Worm (Caenorhabditis elegans) whole organism, L2 larva: ENCODE data around the gene col-170.

Experiments
- C34F6.9 ChIP-seq: fragments of 150-350 bp; optimal IDR thresholded peaks from 2 replicates; lab custom pipeline; 2014; ENCODE audit warnings: missing biosample characterization, missing genetic modification characterization
- F13H6.1 ChIP-seq: sonication (generic microtip); optimal IDR thresholded peaks from 2 replicates; lab custom pipeline; 2016; ENCODE audit warnings: missing genetic modification characterization, missing compliant biosample characterization
- R02D3.7 ChIP-seq: fragments of 150-350 bp; optimal IDR thresholded peaks from 2 replicates; lab custom pipeline; 2014; ENCODE audit warnings: missing biosample characterization, missing genetic modification characterization
- Y55F3AM.14 ChIP-seq: fragments of 200-800 bp; sonication (Bioruptor generic); optimal IDR thresholded peaks from 2 replicates; lab custom pipeline; 2018; ENCODE audit warnings: mild to moderate bottlenecking, missing genetic modification characterization, missing compliant biosample characterization
- ZK546.5 ChIP-seq: sonication (generic microtip); optimal IDR thresholded peaks from 2 replicates; lab custom pipeline; 2017; ENCODE audit warnings: missing biosample characterization, missing genetic modification characterization
- alr-1 ChIP-seq: fragments of 150-350 bp; optimal IDR thresholded peaks from 2 replicates; lab custom pipeline; 2014; ENCODE audit warnings: missing biosample characterization, missing genetic modification characterization
- aly-2 ChIP-seq: fragments of 150-350 bp; optimal IDR thresholded peaks from 2 replicates; lab custom pipeline; 2014; ENCODE audit warnings: missing biosample characterization, missing genetic modification characterization
- ama-1 ChIP-seq: fragments of 150-350 bp; optimal IDR thresholded peaks from 2 replicates; lab custom pipeline; 2018; ENCODE audit warnings: inconsistent platforms
- blmp-1 ChIP-seq: sonication (generic microtip); optimal IDR thresholded peaks from 2 replicates; lab custom pipeline; 2017; ENCODE audit warnings: missing genetic modification characterization, mild to moderate bottlenecking, missing compliant biosample characterization, antibody characterized with exemption, moderate library complexity; ENCODE audit not compliant: insufficient read depth
- ceh-16 ChIP-seq: fragments of 150-350 bp; optimal IDR thresholded peaks from 2 replicates; lab custom pipeline; 2014; ENCODE audit warnings: missing biosample characterization, missing genetic modification characterization
- ceh-82 ChIP-seq: fragments of 150-350 bp; optimal IDR thresholded peaks from 2 replicates; lab custom pipeline; 2014; ENCODE audit warnings: missing biosample characterization, missing genetic modification characterization
- crh-2 ChIP-seq: sonication (generic microtip); optimal IDR thresholded peaks from 2 replicates; lab custom pipeline; 2017; ENCODE audit warnings: missing biosample characterization, missing genetic modification characterization
- dmd-4 ChIP-seq: sonication (generic microtip); optimal IDR thresholded peaks from 2 replicates; lab custom pipeline; 2017; ENCODE audit warnings: missing biosample characterization, missing genetic modification characterization
- egl-27 ChIP-seq: sonication (generic microtip); optimal IDR thresholded peaks from 3 replicates; lab custom pipeline; 2017; ENCODE audit warnings: missing biosample characterization, missing genetic modification reagents, missing genetic modification characterization
- elt-1 ChIP-seq: fragments of 150-350 bp; optimal IDR thresholded peaks from 2 replicates; lab custom pipeline; 2014; ENCODE audit warnings: missing biosample characterization, missing genetic modification characterization
- elt-3 ChIP-seq: sonication (generic microtip); optimal IDR thresholded peaks from 2 replicates; lab custom pipeline; 2017; ENCODE audit warnings: missing biosample characterization, missing genetic modification characterization
- fos-1 ChIP-seq: fragments of 150-350 bp; optimal IDR thresholded peaks from 2 replicates; lab custom pipeline; 2014; ENCODE audit warnings: missing biosample characterization, missing genetic modification characterization
- gmeb-1 ChIP-seq: fragments of 150-350 bp; optimal IDR thresholded peaks from 2 replicates; lab custom pipeline; 2014; ENCODE audit warnings: missing biosample characterization, missing genetic modification characterization
- lin-11 ChIP-seq: fragments of 150-350 bp; sonication (generic microtip); optimal IDR thresholded peaks from 2 replicates; lab custom pipeline; 2014; ENCODE audit warnings: missing biosample characterization, missing genetic modification characterization, inconsistent platforms, mixed read lengths
- lin-13 ChIP-seq: fragments of 150-350 bp; optimal IDR thresholded peaks from 2 replicates; lab custom pipeline; 2014; ENCODE audit warnings: missing biosample characterization, missing genetic modification reagents, missing genetic modification characterization
- lin-39 ChIP-seq: fragments of 150-350 bp; optimal IDR thresholded peaks from 2 replicates; lab custom pipeline; 2014; ENCODE audit warnings: missing biosample characterization, missing genetic modification reagents, missing genetic modification characterization
- lsy-2 ChIP-seq, 2 experiments: fragments of 150-350 bp in 1 of 2; sonication (generic microtip) in 1 of 2; optimal IDR thresholded peaks; 2 replicates each; lab custom pipeline; 2014 to 2017; ENCODE audit warnings: missing biosample characterization in 2 of 2, missing genetic modification characterization in 2 of 2
- mab-5 ChIP-seq: fragments of 150-350 bp; optimal IDR thresholded peaks from 2 replicates; lab custom pipeline; 2014; ENCODE audit warnings: missing biosample characterization, missing genetic modification characterization
- mbf-1 ChIP-seq: sonication (generic microtip); optimal IDR thresholded peaks from 2 replicates; lab custom pipeline; 2017; ENCODE audit warnings: missing biosample characterization, missing genetic modification characterization
- mdl-1 ChIP-seq, 2 experiments: fragments of 150-350 bp in 1 of 2; sonication (generic microtip) in 1 of 2; optimal IDR thresholded peaks; 2 replicates each; lab custom pipeline; 2017; ENCODE audit warnings: missing biosample characterization in 2 of 2, missing genetic modification characterization in 2 of 2
- nhr-10 ChIP-seq: sonication (generic microtip); optimal IDR thresholded peaks from 2 replicates; lab custom pipeline; 2017; ENCODE audit warnings: missing biosample characterization, missing genetic modification characterization
- nhr-11 ChIP-seq: fragments of 150-350 bp; optimal IDR thresholded peaks from 2 replicates; lab custom pipeline; 2014; ENCODE audit warnings: missing biosample characterization, missing genetic modification characterization
- nhr-12 ChIP-seq: fragments of 150-350 bp; optimal IDR thresholded peaks from 2 replicates; lab custom pipeline; 2014; ENCODE audit warnings: missing biosample characterization, missing genetic modification characterization
- nhr-129 ChIP-seq: fragments of 150-350 bp; optimal IDR thresholded peaks from 2 replicates; lab custom pipeline; 2014; ENCODE audit warnings: missing biosample characterization, missing genetic modification characterization
- nhr-21 ChIP-seq: fragments of 150-350 bp; optimal IDR thresholded peaks from 2 replicates; lab custom pipeline; 2014; ENCODE audit warnings: missing biosample characterization, missing genetic modification characterization
- nhr-237 ChIP-seq: fragments of 150-350 bp; optimal IDR thresholded peaks from 2 replicates; lab custom pipeline; 2014; ENCODE audit warnings: missing biosample characterization, missing genetic modification characterization
- nhr-25 ChIP-seq: fragments of 150-350 bp; sonication (generic microtip); optimal IDR thresholded peaks from 3 replicates; lab custom pipeline; 2014; ENCODE audit warnings: missing biosample characterization, missing genetic modification characterization
- nhr-6 ChIP-seq: fragments of 150-350 bp; optimal IDR thresholded peaks from 2 replicates; lab custom pipeline; 2014; ENCODE audit warnings: missing biosample characterization, missing genetic modification characterization
- nhr-77 ChIP-seq: fragments of 150-350 bp; optimal IDR thresholded peaks from 2 replicates; lab custom pipeline; 2014; ENCODE audit warnings: missing biosample characterization, missing genetic modification characterization
- peb-1 ChIP-seq: fragments of 150-350 bp; optimal IDR thresholded peaks from 2 replicates; lab custom pipeline; 2014; ENCODE audit warnings: missing biosample characterization, missing genetic modification characterization
- sma-3 ChIP-seq: sonication (generic microtip); optimal IDR thresholded peaks from 2 replicates; lab custom pipeline; 2016; ENCODE audit warnings: missing genetic modification reagents, missing genetic modification characterization, missing compliant biosample characterization
- sma-9 ChIP-seq, 2 experiments: fragments of 150-350 bp in 1 of 2; sonication (generic microtip) in 1 of 2; optimal IDR thresholded peaks; 2 replicates each; lab custom pipeline; 2014 to 2016; ENCODE audit warnings: missing genetic modification characterization in 2 of 2, mild to moderate bottlenecking in 1 of 2, missing biosample characterization in 1 of 2, missing compliant biosample characterization in 1 of 2, missing genetic modification reagents in 1 of 2, moderate library complexity in 1 of 2
- snpc-4 ChIP-seq: fragments of 150-350 bp; optimal IDR thresholded peaks from 2 replicates; lab custom pipeline; 2014; ENCODE audit warnings: missing biosample characterization, missing genetic modification characterization
- unc-55 ChIP-seq: fragments of 150-350 bp; sonication (generic microtip); optimal IDR thresholded peaks from 3 replicates; lab custom pipeline; 2014; ENCODE audit warnings: missing biosample characterization, missing genetic modification reagents, missing genetic modification characterization
- unc-62 ChIP-seq: fragments of 150-350 bp; optimal IDR thresholded peaks from 2 replicates; lab custom pipeline; 2014; ENCODE audit warnings: missing biosample characterization, missing genetic modification reagents, missing genetic modification characterization
- zag-1 ChIP-seq: fragments of 150-350 bp; optimal IDR thresholded peaks from 2 replicates; lab custom pipeline; 2014; ENCODE audit warnings: missing biosample characterization, missing genetic modification characterization
- ztf-1 ChIP-seq: fragments of 200-800 bp; sonication (Bioruptor generic); conservative IDR thresholded peaks from 2 replicates; pipeline ENCODE4 v1.3.6; 2022; ENCODE audit warnings: missing genetic modification characterization, missing compliant biosample characterization
- ztf-4 ChIP-seq: fragments of 150-350 bp; optimal IDR thresholded peaks from 2 replicates; lab custom pipeline; 2014; ENCODE audit warnings: missing biosample characterization, missing genetic modification characterization

col-170 gene

ce11 chrX:6365715-6366114 lies 34.2 kb downstream of the col-170 start, which contains the start of gene C03B1.3:
TSS of gene C03B1.3 (plus strand) at chrX:6366015.
- TF ChIP-seq sma-9 (GFP tag; optimal IDR thresholded peaks at IDR 0.05; lab: Kevin White, UChicago), result no peak
- TF ChIP-seq sma-9 (tag; optimal IDR thresholded peaks at IDR 0.05; lab: Kevin White, UChicago), result no peak
- no peak for TF ChIP-seq ceh-16 (tag; lab: Kevin White, UChicago)
- TF ChIP-seq nhr-12 (tag; lab: Kevin White, UChicago), result no peak
- TF ChIP-seq ceh-82 (tag; lab: Kevin White, UChicago), result no peak
- no peak for TF ChIP-seq lin-39 (tag; lab: Kevin White, UChicago)
- TF ChIP-seq lin-13 (GFP tag; lab: Kevin White, UChicago), result no peak
- TF ChIP-seq nhr-25 (tag; lab: Kevin White, UChicago), result no peak
- no peak for TF ChIP-seq gmeb-1 (tag; lab: Kevin White, UChicago)
- no peak for TF ChIP-seq mbf-1
- no peak for TF ChIP-seq Y55F3AM.14
- no peak for TF ChIP-seq nhr-10 (tag; lab: Kevin White, UChicago)
- TF ChIP-seq egl-27 (tag; lab: Kevin White, UChicago), result no peak
- TF ChIP-seq crh-2, result no peak
- no peak for TF ChIP-seq unc-62
- no peak for TF ChIP-seq C34F6.9
- no peak for TF ChIP-seq sma-3 (GFP tag; lab: Kevin White, UChicago)

DNA sequence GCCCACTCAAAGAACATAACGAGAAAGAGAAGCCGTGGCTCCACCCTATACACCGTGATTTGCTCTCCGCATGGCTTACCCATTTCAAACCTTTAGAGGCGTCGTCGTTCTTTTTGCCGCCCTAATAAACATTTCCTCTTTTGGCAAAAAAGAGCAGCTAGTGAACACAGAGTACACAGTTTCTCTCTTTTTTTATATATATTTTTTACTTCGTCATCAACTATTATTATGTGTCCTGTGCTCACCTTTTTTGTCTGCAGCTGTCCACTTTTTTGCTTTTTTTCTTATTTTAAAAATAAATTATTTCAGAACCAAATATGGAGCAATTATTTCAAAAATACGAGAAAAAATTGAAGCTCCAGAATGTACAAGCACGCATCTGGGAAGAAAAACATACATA lies 38.2 kb downstream of the col-170 start, which contains the start of gene C03B1.2:
TSS of gene C03B1.2 (plus strand) at position 301 of the 400 bp plus-strand sequence.
- TF ChIP-seq unc-55 (no peak), mab-5 (tag; lab: Kevin White, UChicago) (no peak), ZK546.5 (tag; lab: Kevin White, UChicago) (no peak), nhr-6 (tag; lab: Kevin White, UChicago) (no peak), nhr-25 (tag; lab: Kevin White, UChicago) (no peak), egl-27 (tag; lab: Kevin White, UChicago) (no peak), lsy-2 (tag; optimal IDR thresholded peaks at IDR 0.05; lab: Kevin White, UChicago) (no peak), nhr-21 (tag; lab: Kevin White, UChicago) (no peak), zag-1 (tag; lab: Kevin White, UChicago) (no peak), mdl-1 (tag; optimal IDR thresholded peaks at IDR 0.05; lab: Kevin White, UChicago) (no peak)

DNA sequence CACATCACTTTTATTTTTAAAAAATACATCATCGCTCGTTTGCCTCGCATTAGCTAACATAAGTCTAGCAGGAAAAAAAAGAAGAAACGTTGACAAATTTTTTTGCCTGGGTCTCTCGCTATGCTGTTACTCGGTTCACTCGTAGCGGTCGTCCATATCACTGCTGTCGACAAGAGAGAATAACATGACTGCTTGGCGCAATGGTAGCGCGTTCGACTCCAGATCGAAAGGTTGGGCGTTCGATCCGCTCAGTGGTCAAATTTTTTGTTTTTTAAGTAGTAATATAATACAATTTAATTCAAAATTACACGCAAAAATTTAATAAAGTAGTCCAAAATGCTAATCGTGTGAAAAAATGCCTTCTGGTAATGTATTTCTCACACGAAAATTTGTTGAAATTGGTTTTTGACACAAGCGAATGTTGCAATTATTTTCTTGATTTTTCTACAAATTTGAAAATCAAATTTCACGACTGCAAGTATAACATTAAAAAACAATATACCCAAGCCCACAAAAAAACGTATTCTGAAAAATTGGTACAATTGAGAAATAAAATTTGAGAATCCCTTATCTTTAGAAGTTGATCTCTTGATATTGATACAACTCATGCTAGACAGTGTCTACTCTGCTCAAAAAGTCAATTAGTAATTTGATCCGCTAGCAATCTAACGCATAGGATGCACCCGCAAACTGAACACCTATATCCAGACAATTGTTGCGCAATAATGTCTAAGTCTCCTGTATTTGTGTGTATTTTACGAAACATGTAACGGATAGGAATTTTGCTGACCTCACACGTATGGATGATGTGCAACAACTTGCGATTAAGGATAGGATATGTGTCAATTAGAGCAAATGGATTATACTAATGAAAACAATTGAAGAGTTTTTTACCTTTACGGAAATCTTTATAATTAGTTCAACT lies 39.9 kb downstream of the col-170 start:
- TF ChIP-seq nhr-12 (tag; lab: Kevin White, UChicago), result no peak
- no peak for TF ChIP-seq mdl-1 (tag; optimal IDR thresholded peaks at IDR 0.05; lab: Kevin White, UChicago)
- peak; percentile 67 for TF ChIP-seq sma-9 (GFP tag; optimal IDR thresholded peaks at IDR 0.05; lab: Kevin White, UChicago)
- TF ChIP-seq sma-9 (tag; optimal IDR thresholded peaks at IDR 0.05; lab: Kevin White, UChicago), result no peak
- peak; percentile 51 for TF ChIP-seq sma-3 (GFP tag; lab: Kevin White, UChicago)
- no peak for TF ChIP-seq unc-62
- TF ChIP-seq ceh-82 (tag; lab: Kevin White, UChicago), result no peak
- TF ChIP-seq ceh-16 (tag; lab: Kevin White, UChicago), result no peak
- TF ChIP-seq fos-1 (tag; lab: Kevin White, UChicago), result peak; percentile 25
- TF ChIP-seq nhr-6 (tag; lab: Kevin White, UChicago), result no peak
- TF ChIP-seq ztf-1 (GFP tag; lab: Robert Waterston, UW), result no peak
- no peak for TF ChIP-seq nhr-77 (tag; lab: Kevin White, UChicago)
- no peak for TF ChIP-seq lin-39 (tag; lab: Kevin White, UChicago)
- peak; percentile 72 for TF ChIP-seq lin-13 (GFP tag; lab: Kevin White, UChicago)
- peak; percentile 18 for TF ChIP-seq egl-27 (tag; lab: Kevin White, UChicago)
- TF ChIP-seq snpc-4 (tag; lab: Kevin White, UChicago), result no peak
- no peak for TF ChIP-seq dmd-4 (tag; lab: Kevin White, UChicago)
- peak; percentile 45 for TF ChIP-seq F13H6.1 (tag; lab: Kevin White, UChicago)
- TF ChIP-seq ZK546.5 (tag; lab: Kevin White, UChicago), result no peak
- TF ChIP-seq gmeb-1 (tag; lab: Kevin White, UChicago), result peak; percentile 33
- TF ChIP-seq blmp-1 (tag; lab: Kevin White, UChicago), result no peak
- TF ChIP-seq lin-11 (tag; lab: Kevin White, UChicago), result peak; percentile 12
- peak; percentile 12 for TF ChIP-seq ztf-4
- TF ChIP-seq alr-1, result no peak
- TF ChIP-seq R02D3.7 (tag; lab: Kevin White, UChicago), result no peak
- no peak for TF ChIP-seq peb-1
- TF ChIP-seq nhr-25 (tag; lab: Kevin White, UChicago), result no peak
- no peak for TF ChIP-seq mbf-1
- TF ChIP-seq crh-2, result peak; percentile 49
- TF ChIP-seq unc-55, result peak; percentile 33
- TF ChIP-seq nhr-21 (tag; lab: Kevin White, UChicago), result peak; percentile 55
- TF ChIP-seq zag-1 (tag; lab: Kevin White, UChicago), result no peak
- no peak for TF ChIP-seq ama-1 (lab: Kevin White, UChicago)
- TF ChIP-seq nhr-237 (tag; lab: Kevin White, UChicago), result no peak
- TF ChIP-seq elt-3 (tag; lab: Kevin White, UChicago), result no peak
- TF ChIP-seq aly-2 (tag; lab: Kevin White, UChicago), result no peak
- TF ChIP-seq nhr-129 (tag; lab: Kevin White, UChicago), result peak; percentile 67
- no peak for TF ChIP-seq nhr-11 (tag; lab: Kevin White, UChicago)
- no peak for TF ChIP-seq mab-5 (tag; lab: Kevin White, UChicago)
- TF ChIP-seq Y55F3AM.14, result no peak
- TF ChIP-seq elt-1 (tag; lab: Kevin White, UChicago), result no peak
